Fruit fly (Drosophila melanogaster) whole organism, embryonic: ENCODE data around the gene eIF3i.
A peak's percentile ranks its signal among the peaks of the same experiment; 100 is the strongest.

Experiments used
- Abd-B ChIP-seq: fragments of 200-800 bp; sonication (Bioruptor generic); optimal IDR thresholded peaks from 2 replicates; lab custom pipeline; 2018; ENCODE audit warnings: missing biosample characterization, mild to moderate bottlenecking, missing genetic modification characterization, moderate library complexity
- CG10366 ChIP-seq: fragments of 200-800 bp; sonication (Bioruptor generic); IDR thresholded peaks from 2 replicates; pipeline ENCODE4 v1.3.6; 2022; ENCODE audit warnings: missing biosample characterization, missing genetic modification characterization
- CG10543 ChIP-seq: fragments of 200-800 bp; sonication (Bioruptor generic); optimal IDR thresholded peaks from 3 replicates; lab custom pipeline; 2017; ENCODE audit warnings: missing biosample characterization, mild to moderate bottlenecking, missing genetic modification characterization, moderate library complexity
- CG12391 ChIP-seq: fragments of 200-800 bp; sonication (Bioruptor generic); optimal IDR thresholded peaks from 3 replicates; lab custom pipeline; 2018; ENCODE audit warnings: missing biosample characterization, mild to moderate bottlenecking, missing genetic modification characterization, moderate library complexity
- CG13296 ChIP-seq: fragments of 200-800 bp; sonication (Bioruptor generic); optimal IDR thresholded peaks from 3 replicates; lab custom pipeline; 2018; ENCODE audit warnings: missing biosample characterization, mild to moderate bottlenecking, missing genetic modification characterization
- CG13424 ChIP-seq: fragments of 200-800 bp; sonication (Bioruptor generic); optimal IDR thresholded peaks from 2 replicates; lab custom pipeline; 2019; ENCODE audit warnings: missing biosample characterization, mild to moderate bottlenecking, missing genetic modification characterization, moderate library complexity
- CG15269 ChIP-seq: fragments of 200-800 bp; sonication (Bioruptor generic); optimal IDR thresholded peaks from 2 replicates; lab custom pipeline; 2018; ENCODE audit warnings: missing biosample characterization, mild to moderate bottlenecking, missing genetic modification characterization, moderate library complexity
- CG1529 ChIP-seq: fragments of 200-800 bp; sonication (Bioruptor generic); optimal IDR thresholded peaks from 3 replicates; lab custom pipeline; 2018; ENCODE audit warnings: missing biosample characterization, missing genetic modification characterization
- CG16779 ChIP-seq: fragments of 200-800 bp; sonication (Bioruptor generic); IDR thresholded peaks from 2 replicates; pipeline ENCODE4 v1.3.6; 2022; ENCODE audit warnings: missing biosample characterization, missing genetic modification characterization
- CG17802 ChIP-seq: fragments of 200-800 bp; sonication (Bioruptor generic); optimal IDR thresholded peaks from 2 replicates; lab custom pipeline; 2018; ENCODE audit warnings: missing biosample characterization, mild to moderate bottlenecking, missing genetic modification characterization, moderate library complexity
- CG17912 ChIP-seq: fragments of 200-800 bp; sonication (Bioruptor generic); optimal IDR thresholded peaks from 2 replicates; lab custom pipeline; 2018; ENCODE audit warnings: missing biosample characterization, mild to moderate bottlenecking, missing genetic modification characterization
- CG18599 ChIP-seq: fragments of 200-800 bp; sonication (Bioruptor generic); optimal IDR thresholded peaks from 3 replicates; lab custom pipeline; 2017; ENCODE audit warnings: missing biosample characterization, missing genetic modification characterization, mild to moderate bottlenecking, moderate library complexity, missing genetic modification reagents
- CG2875 ChIP-seq: fragments of 200-800 bp; sonication (Bioruptor generic); optimal IDR thresholded peaks from 2 replicates; lab custom pipeline; 2017; ENCODE audit warnings: missing biosample characterization, mild to moderate bottlenecking, missing genetic modification characterization, missing genetic modification reagents
- CG32532 ChIP-seq: fragments of 200-800 bp; sonication (Bioruptor generic); IDR thresholded peaks from 2 replicates; pipeline ENCODE4 v1.3.6; 2022; ENCODE audit warnings: missing biosample characterization, missing genetic modification characterization
- CG4707 ChIP-seq: fragments of 200-800 bp; sonication (Bioruptor generic); optimal IDR thresholded peaks from 2 replicates; lab custom pipeline; 2018; ENCODE audit warnings: missing biosample characterization, mild to moderate bottlenecking, missing genetic modification characterization, moderate library complexity
- CG5180 ChIP-seq: fragments of 200-800 bp; sonication (Bioruptor generic); optimal IDR thresholded peaks from 3 replicates; lab custom pipeline; 2017; ENCODE audit warnings: missing biosample characterization, missing genetic modification characterization, mild to moderate bottlenecking, moderate library complexity, missing genetic modification reagents
- CG6765 ChIP-seq: fragments of 200-800 bp; sonication (Bioruptor generic); optimal IDR thresholded peaks from 3 replicates; lab custom pipeline; 2017; ENCODE audit warnings: missing biosample characterization, mild to moderate bottlenecking, missing genetic modification characterization
- CG6791 ChIP-seq: fragments of 200-800 bp; sonication (Bioruptor generic); IDR thresholded peaks from 3 replicates; pipeline ENCODE4 v1.3.6; 2022; ENCODE audit warnings: missing biosample characterization, missing genetic modification characterization; ENCODE audit not compliant: partially characterized antibody
- CTCF ChIP-seq: fragments of 200-800 bp; sonication (Bioruptor generic); optimal IDR thresholded peaks from 2 replicates; lab custom pipeline; 2017; ENCODE audit warnings: missing biosample characterization, mild to moderate bottlenecking, missing genetic modification characterization, moderate library complexity
- CoRest ChIP-seq: fragments of 200-800 bp; sonication (Bioruptor generic); optimal IDR thresholded peaks from 3 replicates; lab custom pipeline; 2018; ENCODE audit warnings: missing biosample characterization, mild to moderate bottlenecking, missing genetic modification characterization, moderate library complexity
- Dbx ChIP-seq: fragments of 200-800 bp; sonication (Bioruptor generic); IDR thresholded peaks from 3 replicates; pipeline ENCODE4 v1.3.6; 2022; ENCODE audit warnings: missing biosample characterization, missing genetic modification characterization
- Dip3 ChIP-seq: fragments of 200-800 bp; sonication (Bioruptor generic); optimal IDR thresholded peaks from 3 replicates; lab custom pipeline; 2016; ENCODE audit warnings: missing biosample characterization, missing genetic modification characterization
- HLH3B ChIP-seq: fragments of 200-800 bp; sonication (Bioruptor generic); IDR thresholded peaks from 2 replicates; pipeline ENCODE4 v1.3.6; 2022; ENCODE audit warnings: missing biosample characterization, missing genetic modification characterization
- Hey ChIP-seq: fragments of 200-800 bp; sonication (Bioruptor generic); optimal IDR thresholded peaks from 3 replicates; lab custom pipeline; 2018; ENCODE audit warnings: missing biosample characterization, mild to moderate bottlenecking, missing genetic modification characterization
- Hmx ChIP-seq: fragments of 200-800 bp; sonication (Bioruptor generic); optimal IDR thresholded peaks from 2 replicates; lab custom pipeline; 2016; ENCODE audit warnings: missing biosample characterization, missing genetic modification characterization
- Ssrp ChIP-seq: fragments of 200-800 bp; sonication (Bioruptor generic); optimal IDR thresholded peaks from 2 replicates; lab custom pipeline; 2018; ENCODE audit warnings: missing biosample characterization, mild to moderate bottlenecking, missing genetic modification characterization, moderate library complexity
- Vsx1 ChIP-seq: fragments of 200-800 bp; sonication (Bioruptor generic); optimal IDR thresholded peaks from 2 replicates; lab custom pipeline; 2017; ENCODE audit warnings: missing biosample characterization, mild to moderate bottlenecking, missing genetic modification characterization, missing genetic modification reagents
- br ChIP-seq: fragments of >200 bp; optimal IDR thresholded peaks from 2 replicates; lab custom pipeline; 2017
- croc ChIP-seq: fragments of 200-800 bp; sonication (Bioruptor generic); conservative IDR thresholded peaks from 3 replicates; pipeline ENCODE4 v1.3.6; 2022; ENCODE audit warnings: missing biosample characterization, missing genetic modification characterization
- dimm ChIP-seq: fragments of 200-800 bp; sonication (Bioruptor generic); IDR thresholded peaks from 2 replicates; pipeline ENCODE4 v1.3.6; 2022; ENCODE audit warnings: missing biosample characterization, missing genetic modification characterization
- gt ChIP-seq: fragments of 200-800 bp; sonication (Bioruptor generic); IDR thresholded peaks from 2 replicates; pipeline ENCODE4 v1.3.6; 2022; ENCODE audit warnings: missing biosample characterization, missing genetic modification characterization
- ind ChIP-seq: fragments of 200-800 bp; sonication (Bioruptor generic); optimal IDR thresholded peaks from 3 replicates; lab custom pipeline; 2016; ENCODE audit warnings: missing biosample characterization, missing genetic modification characterization
- jumu ChIP-seq: fragments of 200-800 bp; sonication (Bioruptor generic); optimal IDR thresholded peaks from 3 replicates; lab custom pipeline; 2016; ENCODE audit warnings: missing biosample characterization, missing genetic modification characterization
- lbe ChIP-seq: fragments of 200-800 bp; sonication (Bioruptor generic); optimal IDR thresholded peaks from 2 replicates; lab custom pipeline; 2016; ENCODE audit warnings: missing biosample characterization, mild to moderate bottlenecking, missing genetic modification characterization
- lilli ChIP-seq: fragments of 200-800 bp; sonication (Bioruptor generic); optimal IDR thresholded peaks from 3 replicates; lab custom pipeline; 2016; ENCODE audit warnings: missing biosample characterization, missing genetic modification characterization
- maf-S ChIP-seq: fragments of 200-800 bp; sonication (Bioruptor generic); optimal IDR thresholded peaks from 2 replicates; lab custom pipeline; 2016; ENCODE audit warnings: missing biosample characterization, missing genetic modification characterization
- mld ChIP-seq: fragments of 200-800 bp; sonication (Bioruptor generic); IDR thresholded peaks from 3 replicates; pipeline ENCODE4 v1.3.6; 2022; ENCODE audit warnings: missing biosample characterization, missing genetic modification characterization; ENCODE audit not compliant: partially characterized antibody
- nau ChIP-seq: fragments of 200-800 bp; sonication (Bioruptor generic); optimal IDR thresholded peaks from 3 replicates; lab custom pipeline; 2017; ENCODE audit warnings: missing biosample characterization, mild to moderate bottlenecking, missing genetic modification characterization, missing genetic modification reagents
- nerfin-2 ChIP-seq: fragments of 200-800 bp; sonication (Bioruptor generic); IDR thresholded peaks from 2 replicates; pipeline ENCODE4 v1.3.6; 2022; ENCODE audit warnings: missing biosample characterization, missing genetic modification characterization; ENCODE audit not compliant: partially characterized antibody
- pho ChIP-seq: fragments of 200-800 bp; sonication (Bioruptor generic); optimal IDR thresholded peaks from 2 replicates; lab custom pipeline; 2016; ENCODE audit warnings: missing biosample characterization, missing genetic modification characterization
- pnt ChIP-seq: fragments of 200-800 bp; sonication (Bioruptor generic); optimal IDR thresholded peaks from 3 replicates; lab custom pipeline; 2016; ENCODE audit warnings: missing biosample characterization, missing genetic modification characterization
- row ChIP-seq: fragments of 200-800 bp; sonication (Bioruptor generic); IDR thresholded peaks from 3 replicates; pipeline ENCODE4 v1.3.6; 2022; ENCODE audit warnings: missing biosample characterization, missing genetic modification characterization
- sima ChIP-seq: fragments of 200-800 bp; sonication (Bioruptor generic); optimal IDR thresholded peaks from 2 replicates; lab custom pipeline; 2016; ENCODE audit warnings: missing biosample characterization, missing genetic modification characterization
- slp2 ChIP-seq: fragments of 200-800 bp; sonication (Bioruptor generic); optimal IDR thresholded peaks from 2 replicates; lab custom pipeline; 2016; ENCODE audit warnings: missing biosample characterization, missing genetic modification characterization
- sna ChIP-seq: fragments of 200-800 bp; sonication (Bioruptor generic); IDR thresholded peaks from 2 replicates; pipeline ENCODE4 v1.3.6; 2022; ENCODE audit warnings: missing biosample characterization, missing genetic modification characterization; ENCODE audit not compliant: partially characterized antibody
- trem ChIP-seq: fragments of 200-800 bp; optimal IDR thresholded peaks from 3 replicates; lab custom pipeline; 2019; ENCODE audit warnings: missing biosample characterization, mild to moderate bottlenecking, missing genetic modification characterization, moderate library complexity
- twi ChIP-seq: fragments of 200-800 bp; optimal IDR thresholded peaks from 2 replicates; lab custom pipeline; 2019; ENCODE audit warnings: missing biosample characterization, mild to moderate bottlenecking, missing genetic modification characterization, moderate library complexity
- usp ChIP-seq: fragments of >200 bp; optimal IDR thresholded peaks from 2 replicates; lab custom pipeline; 2017; ENCODE audit warnings: missing biosample characterization, missing genetic modification characterization
- wor ChIP-seq: fragments of 200-800 bp; sonication (Bioruptor generic); IDR thresholded peaks from 2 replicates; pipeline ENCODE4 v1.3.6; 2022; ENCODE audit warnings: missing biosample characterization, missing genetic modification characterization

Gene eIF3i

DNA sequence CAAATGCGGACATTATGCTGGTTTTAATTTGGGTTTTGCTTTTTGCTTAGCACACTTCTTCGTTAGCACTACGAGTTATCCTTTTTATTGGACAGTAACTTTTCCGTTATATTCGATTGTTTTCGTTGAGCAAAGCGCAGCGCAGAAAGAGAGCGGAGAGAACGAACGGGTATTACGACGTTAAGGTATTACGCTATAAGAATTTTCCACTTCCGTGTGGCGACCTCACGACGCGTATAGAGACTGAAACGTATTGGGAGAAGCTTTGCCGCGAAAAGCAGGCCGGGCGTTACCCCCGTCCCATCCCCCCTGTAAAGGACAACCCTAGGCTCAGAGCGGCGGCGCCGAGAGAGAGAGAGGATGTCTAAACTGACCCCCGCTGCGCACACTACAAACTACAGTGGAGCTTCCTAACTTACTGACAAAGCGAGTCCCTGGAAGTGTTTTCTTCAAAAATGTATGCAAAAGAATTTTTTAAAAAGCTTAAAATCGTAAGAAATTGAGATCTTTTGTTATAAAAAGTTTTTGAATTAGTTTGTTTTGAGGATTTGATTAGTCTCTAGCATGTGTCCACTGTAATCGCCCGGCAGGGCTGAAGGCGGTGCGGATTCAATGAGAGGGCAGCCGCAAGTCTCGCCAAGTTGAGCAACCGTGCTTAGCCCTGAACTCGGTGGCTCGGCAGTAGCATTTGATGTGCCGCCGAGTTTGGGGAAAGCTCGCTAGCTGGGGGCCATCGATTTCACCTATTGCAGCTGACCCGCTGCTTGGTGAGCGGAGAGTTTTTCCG is 37.3 kb upstream of the eIF3i start (continued):
- TF ChIP-seq gt (GFP tag; lab: Robert Waterston, UW) (peak; percentile 81), trem (peak; percentile 74), wor (peak; percentile 90), dimm (peak; percentile 90), CG12391 (tag; lab: Kevin White, UChicago) (peak; percentile 93), lbe (GFP tag; lab: Kevin White, UChicago) (peak; percentile 46), Ssrp (tag; lab: Kevin White, UChicago) (peak; percentile 89), row (GFP tag; lab: Robert Waterston, UW) (peak; percentile 98), CG17912 (GFP tag; lab: Kevin White, UChicago) (peak; percentile 51), CG13424 (peak; percentile 95), Dip3 (GFP tag; lab: Kevin White, UChicago) (peak; percentile 90), Dbx (GFP tag; lab: Robert Waterston, UW) (peak; percentile 98), CG10543 (GFP tag; lab: Kevin White, UChicago) (peak; percentile 95), croc (GFP tag; lab: Robert Waterston, UW) (peak; percentile 89), pho (GFP tag; lab: Kevin White, UChicago) (peak; percentile 97), CG17802 (tag; lab: Kevin White, UChicago) (peak; percentile 72), sima (peak; percentile 87), CG6765 (GFP tag; lab: Kevin White, UChicago) (peak; percentile 86), jumu (peak; percentile 96), CG16779 (GFP tag; lab: Robert Waterston, UW) (peak; percentile 93), br (lab: Kevin White, UChicago) (no peak), CTCF (GFP tag; lab: Kevin White, UChicago) (peak; percentile 33), CG2875 (peak; percentile 88), CG1529 (GFP tag; lab: Kevin White, UChicago) (peak; percentile 86), CG15269 (tag; lab: Kevin White, UChicago) (peak; percentile 96), nau (GFP tag; lab: Kevin White, UChicago) (peak; percentile 89), Hmx (GFP tag; lab: Kevin White, UChicago) (peak; percentile 74), HLH3B (peak; percentile 97), Hey (peak; percentile 80), CG6791 (GFP tag; lab: Robert Waterston, UW) (no peak), CG32532 (GFP tag; lab: Robert Waterston, UW) (peak; percentile 97), maf-S (GFP tag; lab: Kevin White, UChicago) (peak; percentile 93), usp (GFP tag; lab: Kevin White, UChicago) (no peak), lilli (GFP tag; lab: Kevin White, UChicago) (peak; percentile 97), CoRest (peak; percentile 94), mld (GFP tag; lab: Robert Waterston, UW) (no peak), CG13296 (GFP tag; lab: Kevin White, UChicago) (peak; percentile 96), CG4707 (GFP tag; lab: Kevin White, UChicago) (peak; percentile 80), sna (0 out of 2 replicates have a peak, but pooled peaks have one; percentile 13), pnt (GFP tag; lab: Kevin White, UChicago) (peak; percentile 94), Vsx1 (GFP tag; lab: Kevin White, UChicago) (peak; percentile 78), ind (GFP tag; lab: Kevin White, UChicago) (peak; percentile 96), Abd-B (peak; percentile 91), nerfin-2 (GFP tag; lab: Robert Waterston, UW) (no peak), CG5180 (GFP tag; lab: Kevin White, UChicago) (peak; percentile 83), twi (tag; lab: Kevin White, UChicago) (peak; percentile 74), slp2 (GFP tag; lab: Kevin White, UChicago) (peak; percentile 92), CG10366 (GFP tag; lab: Robert Waterston, UW) (peak; percentile 95), CG18599 (peak; percentile 99)
